Worm (Caenorhabditis elegans) whole organism, L3 larva: ENCODE data around the gene ZK637.15.

Source experiments
- egl-5 ChIP-seq: fragments of 150-350 bp; optimal IDR thresholded peaks from 2 replicates; lab custom pipeline; 2017; ENCODE audit warnings: missing biosample characterization, missing genetic modification reagents, missing genetic modification characterization, inconsistent platforms
- mdl-1 ChIP-seq: fragments of 150-350 bp; optimal IDR thresholded peaks from 2 replicates; lab custom pipeline; 2014; ENCODE audit warnings: missing biosample characterization, missing genetic modification characterization
- nhr-12 ChIP-seq: fragments of 150-350 bp; optimal IDR thresholded peaks from 2 replicates; lab custom pipeline; 2014; ENCODE audit warnings: missing biosample characterization, missing genetic modification characterization
- pqm-1 ChIP-seq: fragments of 150-350 bp; optimal IDR thresholded peaks from 2 replicates; lab custom pipeline; 2017; ENCODE audit warnings: missing biosample characterization, missing genetic modification characterization, inconsistent platforms
- skn-1 ChIP-seq: fragments of 150-350 bp; optimal IDR thresholded peaks from 2 replicates; lab custom pipeline; 2014; ENCODE audit warnings: missing biosample characterization, missing genetic modification characterization

ce11 chrIII:8946285-8946684, 26.4 kb downstream of the ZK637.15 start:
- TF ChIP-seq mdl-1 (tag; lab: Kevin White, UChicago) (no peak), nhr-12 (no peak), egl-5 (tag; lab: Kevin White, UChicago) (no peak), pqm-1 (tag; lab: Kevin White, UChicago) (no peak), skn-1 (tag; lab: Kevin White, UChicago) (no peak)
